Fruit fly (Drosophila melanogaster): Measurements from ENCODE around the gene bru2.
A peak's percentile ranks its signal among the peaks of the same experiment; 100 is the strongest.

- TF ChIP-seq CG15710 (tag; optimal IDR thresholded peaks at IDR 0.05), result no peak
- no peak for TF ChIP-seq CG34367 (tag; optimal IDR thresholded peaks at IDR 0.05)
- no peak for TF ChIP-seq Snoo (tag; optimal IDR thresholded peaks at IDR 0.05)
- no peak for TF ChIP-seq Pif1A (GFP tag; optimal IDR thresholded peaks at IDR 0.05)
- TF ChIP-seq fd96Ca (GFP tag; IDR thresholded peaks at IDR 0.05), result no peak
- no peak for TF ChIP-seq D1 (tag; optimal IDR thresholded peaks at IDR 0.05)
- TF ChIP-seq Pif1B (GFP tag; optimal IDR thresholded peaks at IDR 0.05), result no peak
- no peak for TF ChIP-seq CG17806 (tag; optimal IDR thresholded peaks at IDR 0.05)
- no peak for TF ChIP-seq CG9948 (tag; optimal IDR thresholded peaks at IDR 0.05)
- no peak for TF ChIP-seq rn (GFP tag; IDR thresholded peaks at IDR 0.05)
- TF ChIP-seq EcR (GFP tag; optimal IDR thresholded peaks at IDR 0.05), result no peak
- no peak for TF ChIP-seq CG8301 (tag; optimal IDR thresholded peaks at IDR 0.05)
- TF ChIP-seq CG4496 (GFP tag; IDR thresholded peaks at IDR 0.05), result 0 out of 3 replicates have a peak, but pooled peaks have one; percentile 43
- TF ChIP-seq CG14655 (GFP tag; optimal IDR thresholded peaks at IDR 0.05), result peak; percentile 24
These were observed 20.1 kb downstream of the bru2 start for dm6 chr2L:12364090-12364489.
